Worm (Caenorhabditis elegans) whole organism, early embryonic: Measurements from ENCODE around the gene dmd-4.

ENCODE experiments used
- B0310.2 ChIP-seq: sonication (generic microtip); optimal IDR thresholded peaks from 2 replicates; lab custom pipeline; 2016; ENCODE audit warnings: mild to moderate bottlenecking, missing genetic modification characterization, missing compliant biosample characterization
- ama-1 ChIP-seq: fragments of 150-350 bp; optimal IDR thresholded peaks from 2 replicates; lab custom pipeline; 2014
- ceh-13 ChIP-seq: fragments of 200-800 bp; sonication (Bioruptor generic); optimal IDR thresholded peaks from 2 replicates; lab custom pipeline; 2018; ENCODE audit warnings: mild to moderate bottlenecking, missing genetic modification characterization, missing compliant biosample characterization
- flt-1 ChIP-seq: fragments of 200-800 bp; sonication (Bioruptor generic); IDR thresholded peaks from 2 replicates; pipeline ENCODE4 v1.3.6; 2022; ENCODE audit warnings: missing genetic modification characterization, missing compliant biosample characterization
- hmbx-1 ChIP-seq: sonication (generic microtip); optimal IDR thresholded peaks from 2 replicates; lab custom pipeline; 2016; ENCODE audit warnings: mild to moderate bottlenecking, missing genetic modification characterization, missing compliant biosample characterization
- hmg-4 ChIP-seq: fragments of 200-800 bp; sonication (Bioruptor generic); optimal IDR thresholded peaks from 2 replicates; lab custom pipeline; 2018; ENCODE audit warnings: mild to moderate bottlenecking, missing genetic modification characterization, missing compliant biosample characterization
- hnd-1 ChIP-seq: sonication (generic microtip); optimal IDR thresholded peaks from 2 replicates; lab custom pipeline; 2016; ENCODE audit warnings: missing genetic modification characterization, missing compliant biosample characterization
- pes-1 ChIP-seq: fragments of 200-800 bp; sonication (Bioruptor generic); IDR thresholded peaks from 2 replicates; pipeline ENCODE4 v1.3.6; 2022; ENCODE audit warnings: missing genetic modification reagents, missing genetic modification characterization, missing compliant biosample characterization
- scrt-1 ChIP-seq: fragments of 200-800 bp; sonication (Bioruptor generic); IDR thresholded peaks from 2 replicates; pipeline ENCODE4 v1.3.6; 2022; ENCODE audit warnings: missing genetic modification characterization, missing compliant biosample characterization
- sea-1 ChIP-seq: fragments of 200-800 bp; sonication (Bioruptor generic); conservative IDR thresholded peaks from 2 replicates; pipeline ENCODE4 v1.3.6; 2022; ENCODE audit warnings: missing genetic modification characterization, missing compliant biosample characterization
- tbx-37 ChIP-seq: fragments of 200-800 bp; sonication (Bioruptor generic); conservative IDR thresholded peaks from 2 replicates; pipeline ENCODE4 v1.3.6; 2022; ENCODE audit warnings: missing genetic modification reagents, missing genetic modification characterization, missing compliant biosample characterization
- tra-4 ChIP-seq: sonication (generic microtip); optimal IDR thresholded peaks from 2 replicates; lab custom pipeline; 2017; ENCODE audit warnings: missing genetic modification characterization, missing compliant biosample characterization

DNA sequence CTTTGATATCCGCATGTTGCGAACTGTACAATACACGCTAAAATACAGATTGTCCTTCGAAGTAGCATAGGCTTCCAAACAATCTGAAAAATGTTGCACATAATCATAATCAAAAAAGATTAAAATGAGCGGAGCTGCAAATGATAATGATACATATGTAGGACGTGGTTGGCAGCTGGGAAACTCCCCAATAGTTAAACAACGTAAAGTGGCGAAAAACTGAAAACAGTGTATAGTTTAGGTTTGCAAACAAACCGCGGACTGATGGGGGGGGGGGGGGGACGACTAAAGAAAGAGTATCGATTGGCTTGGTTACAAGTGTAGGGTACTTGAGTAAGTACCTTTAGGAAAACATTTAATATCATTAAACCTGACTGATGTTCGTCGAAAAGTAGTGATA lies 43.5 kb upstream of the dmd-4 start, which contains the start of gene hex-5:
- no peak for TF ChIP-seq hmg-4
- no peak for TF ChIP-seq ama-1
- TF ChIP-seq sea-1 (GFP tag; lab: Robert Waterston, UW): no peak
- TF ChIP-seq pes-1 (GFP tag; lab: Robert Waterston, UW): no peak
- no peak for TF ChIP-seq tbx-37
- no peak for TF ChIP-seq hmbx-1
- no peak for TF ChIP-seq hnd-1 (tag; lab: Kevin White, UChicago)
- no peak for TF ChIP-seq flt-1 (GFP tag; lab: Robert Waterston, UW)
- no peak for TF ChIP-seq tra-4 (tag; lab: Kevin White, UChicago)
- no peak for TF ChIP-seq B0310.2 (tag; lab: Kevin White, UChicago)
- TF ChIP-seq ceh-13: no peak
- no peak for TF ChIP-seq scrt-1 (GFP tag; lab: Robert Waterston, UW)
